Fruit fly (Drosophila melanogaster): Measurements from ENCODE around the gene nau.

The nau gene

DNA sequence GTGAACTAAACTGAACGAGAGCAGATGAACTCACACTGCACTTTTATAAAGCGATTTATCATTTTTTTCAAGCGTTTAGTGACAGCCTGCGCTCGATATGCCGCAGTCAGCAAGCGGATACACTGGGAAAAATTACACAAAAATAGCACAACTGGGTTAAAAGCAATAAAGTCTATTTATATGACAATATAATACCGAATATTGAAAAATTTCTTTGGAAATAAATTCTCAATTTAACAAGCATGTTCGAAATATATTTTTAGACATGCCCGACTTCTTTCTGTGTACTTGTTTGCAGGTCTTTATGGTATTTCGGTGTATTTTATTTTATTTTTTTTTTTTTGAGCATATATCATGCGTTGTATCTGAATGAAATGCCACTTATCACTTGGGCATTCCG lies 4.3 kb downstream of the nau start (continued):
- no peak for TF ChIP-seq D19B (GFP tag; optimal IDR thresholded peaks at IDR 0.05)
- TF ChIP-seq Oaz (GFP tag; IDR thresholded peaks at IDR 0.05), result peak; percentile 54
- peak; percentile 2 for TF ChIP-seq crc (GFP tag; optimal IDR thresholded peaks at IDR 0.05)
- peak; percentile 82 for TF ChIP-seq CG1603 (tag; optimal IDR thresholded peaks at IDR 0.05)
- TF ChIP-seq CG3847 (GFP tag; IDR thresholded peaks at IDR 0.05), result 0 out of 2 replicates have a peak, but pooled peaks have one; percentile 14
- peak; percentile 46 for TF ChIP-seq CG6254 (GFP tag; optimal IDR thresholded peaks at IDR 0.05)
- no peak for TF ChIP-seq Usf (GFP tag; optimal IDR thresholded peaks at IDR 0.05)
- TF ChIP-seq CG31388 (GFP tag; optimal IDR thresholded peaks at IDR 0.05), result peak; percentile 64
- TF ChIP-seq kay (GFP tag; optimal IDR thresholded peaks at IDR 0.05), result peak; percentile 28
- no peak for TF ChIP-seq Dip2 (GFP tag; IDR thresholded peaks at IDR 0.05)
- 0 out of 2 replicates have a peak, but pooled peaks have one; percentile 24 for TF ChIP-seq ssp (GFP tag; IDR thresholded peaks at IDR 0.05)
- TF ChIP-seq ara (GFP tag; IDR thresholded peaks at IDR 0.05), result peak; percentile 75
- TF ChIP-seq CG10462 (GFP tag; optimal IDR thresholded peaks at IDR 0.05), result peak; percentile 50
- TF ChIP-seq lbe (GFP tag; optimal IDR thresholded peaks at IDR 0.05), result peak; percentile 77
- TF ChIP-seq CG17829 (tag; optimal IDR thresholded peaks at IDR 0.05), result peak; percentile 47
- TF ChIP-seq Nf-YC (tag; optimal IDR thresholded peaks at IDR 0.05), result no peak
- peak; percentile 41 for TF ChIP-seq CG18619 (GFP tag; optimal IDR thresholded peaks at IDR 0.05)
- peak; percentile 20; the same call in 1 of the 2 replicates for TF ChIP-seq CG9215 (GFP tag; IDR thresholded peaks at IDR 0.05)
- no peak for TF ChIP-seq CG31224 (GFP tag; IDR thresholded peaks at IDR 0.05)
- TF ChIP-seq CG17385 (GFP tag; optimal IDR thresholded peaks at IDR 0.05), result peak; percentile 58
- TF ChIP-seq CG8388 (GFP tag; optimal IDR thresholded peaks at IDR 0.05), result peak; percentile 78
- no peak for TF ChIP-seq chinmo (GFP tag; IDR thresholded peaks at IDR 0.05; ENCODE audit: partially characterized antibody)
- peak; percentile 84 for TF ChIP-seq Sox102F (GFP tag; optimal IDR thresholded peaks at IDR 0.05)
- TF ChIP-seq CoRest (tag; optimal IDR thresholded peaks at IDR 0.05), result peak; percentile 71
- peak; percentile 31 for TF ChIP-seq twi (tag; optimal IDR thresholded peaks at IDR 0.05)
- TF ChIP-seq CG10209 (GFP tag; optimal IDR thresholded peaks at IDR 0.05), result peak; percentile 57
- peak; percentile 45 for TF ChIP-seq maf-S (GFP tag; optimal IDR thresholded peaks at IDR 0.05)
- TF ChIP-seq nerfin-2 (GFP tag; IDR thresholded peaks at IDR 0.05; ENCODE audit: partially characterized antibody), result no peak
- TF ChIP-seq CG11085 (GFP tag; IDR thresholded peaks at IDR 0.05), result 0 out of 2 replicates have a peak, but pooled peaks have one; percentile 35
- peak; percentile 52 for TF ChIP-seq tio (GFP tag; optimal IDR thresholded peaks at IDR 0.05)
- no peak for TF ChIP-seq shn (GFP tag; optimal IDR thresholded peaks at IDR 0.05)
- peak; percentile 57 for TF ChIP-seq Sox100B (GFP tag; optimal IDR thresholded peaks at IDR 0.05)
- peak; percentile 31 for TF ChIP-seq CG8924 (tag; optimal IDR thresholded peaks at IDR 0.05)
- TF ChIP-seq CG32772 (GFP tag; IDR thresholded peaks at IDR 0.05), result peak; percentile 68
- peak; percentile 40 for TF ChIP-seq fd3F (GFP tag; optimal IDR thresholded peaks at IDR 0.05)
- peak; percentile 51 for TF ChIP-seq ap (GFP tag; IDR thresholded peaks at IDR 0.05)
- TF ChIP-seq hkb (optimal IDR thresholded peaks at IDR 0.05), result no peak
- TF ChIP-seq hkb (GFP tag; IDR thresholded peaks at IDR 0.05), result peak; percentile 63
- TF ChIP-seq CG18011 (GFP tag; optimal IDR thresholded peaks at IDR 0.05), result no peak
- TF ChIP-seq CG7786 (GFP tag; optimal IDR thresholded peaks at IDR 0.05), result peak; percentile 28
- peak; percentile 0 for TF ChIP-seq disco-r (GFP tag; optimal IDR thresholded peaks at IDR 0.05)
- peak; percentile 39 for TF ChIP-seq CG2120 (GFP tag; optimal IDR thresholded peaks at IDR 0.05)
- no peak for TF ChIP-seq nom (GFP tag; optimal IDR thresholded peaks at IDR 0.05)
- peak; percentile 65 for TF ChIP-seq CG11504 (tag; optimal IDR thresholded peaks at IDR 0.05)
- TF ChIP-seq Lhr (GFP tag; optimal IDR thresholded peaks at IDR 0.05), result peak; percentile 5
- no peak for TF ChIP-seq CG31365 (tag; optimal IDR thresholded peaks at IDR 0.05)
- TF ChIP-seq lab (GFP tag; optimal IDR thresholded peaks at IDR 0.05), result peak; percentile 64
- no peak for TF ChIP-seq bowl (GFP tag; IDR thresholded peaks at IDR 0.05)
- 0 out of 2 replicates have a peak, but pooled peaks have one; percentile 13 for TF ChIP-seq aop (GFP tag; IDR thresholded peaks at IDR 0.05)
- TF ChIP-seq CG1024 (GFP tag; IDR thresholded peaks at IDR 0.05), result 0 out of 2 replicates have a peak, but pooled peaks have one; percentile 18
- no peak for TF ChIP-seq CG4617 (GFP tag; optimal IDR thresholded peaks at IDR 0.05; ENCODE audit: borderline replicate concordance)
